Fruit fly (Drosophila melanogaster): ENCODE data around the gene CG4461.

- TF ChIP-seq CG12605 (GFP tag; IDR thresholded peaks at IDR 0.05) (no peak), CG4496 (GFP tag; IDR thresholded peaks at IDR 0.05) (peak; percentile 54; the same call in 1 of the 3 replicates), CG10348 (GFP tag; IDR thresholded peaks at IDR 0.05) (no peak), CG14655 (GFP tag; optimal IDR thresholded peaks at IDR 0.05) (peak; percentile 22), CG15710 (tag; optimal IDR thresholded peaks at IDR 0.05) (no peak), CG34367 (tag; optimal IDR thresholded peaks at IDR 0.05) (no peak), EcR (GFP tag; optimal IDR thresholded peaks at IDR 0.05) (no peak), rn (GFP tag; IDR thresholded peaks at IDR 0.05) (no peak), Snoo (tag; optimal IDR thresholded peaks at IDR 0.05) (no peak), gl (tag; optimal IDR thresholded peaks at IDR 0.05) (peak; percentile 49), CG13204 (GFP tag; optimal IDR thresholded peaks at IDR 0.05) (no peak), CG17806 (tag; optimal IDR thresholded peaks at IDR 0.05) (no peak)
These were observed 21.9 kb downstream of the CG4461 start for dm6 chr3L:9397156-9397555.
